Worm (Caenorhabditis elegans) whole organism, L4/young adult: ENCODE measurements around the gene C30H6.5.

Experiments used
- W03F9.2 ChIP-seq: fragments of 150-350 bp; optimal IDR thresholded peaks from 2 replicates; lab custom pipeline; 2014; ENCODE audit warnings: missing biosample characterization, missing genetic modification characterization
- dao-5 ChIP-seq: sonication (generic microtip); optimal IDR thresholded peaks from 2 replicates; lab custom pipeline; 2016; ENCODE audit warnings: missing genotype, missing genetic modification characterization, moderate library complexity, missing compliant biosample characterization
- him-1 ChIP-seq: sonication (generic microtip); optimal IDR thresholded peaks from 2 replicates; lab custom pipeline; 2016; ENCODE audit warnings: missing genotype, missing genetic modification reagents, missing genetic modification characterization, missing compliant biosample characterization

ce11 chrIV:17407025-17407424, 35.5 kb downstream of the C30H6.5 start, which contains the start of gene T02D1.7:
- TF ChIP-seq W03F9.2 = no peak
- no peak for TF ChIP-seq him-1
- TF ChIP-seq dao-5 (tag; lab: Kevin White, UChicago) = no peak
